Fruit fly (Drosophila melanogaster): ENCODE data around the gene CG34140.
A peak's percentile ranks its signal among the peaks of the same experiment; 100 is the strongest.

CG34140 gene

dm6 chr3L:205723-206284 lies 21.6 kb upstream of the CG34140 start, which contains the start of the genes Gk1 and CG13876 (continued):
- no peak for TF ChIP-seq zen2 (GFP tag; IDR thresholded peaks at IDR 0.05; ENCODE audit: partially characterized antibody)
- TF ChIP-seq nerfin-2 (GFP tag; IDR thresholded peaks at IDR 0.05; ENCODE audit: partially characterized antibody): no peak
- TF ChIP-seq cato (GFP tag; optimal IDR thresholded peaks at IDR 0.05; ENCODE audit: borderline replicate concordance): peak; percentile 78
- peak; percentile 91 for TF ChIP-seq CG15514 (GFP tag; optimal IDR thresholded peaks at IDR 0.05)
- no peak for TF ChIP-seq pb (GFP tag; optimal IDR thresholded peaks at IDR 0.05)
- peak; percentile 51 for TF ChIP-seq gro (GFP tag; optimal IDR thresholded peaks at IDR 0.05)
- TF ChIP-seq tin (GFP tag; optimal IDR thresholded peaks at IDR 0.05): peak; percentile 86
- no peak for TF ChIP-seq yki (optimal IDR thresholded peaks at IDR 0.05)
- TF ChIP-seq ems (GFP tag; optimal IDR thresholded peaks at IDR 0.05): peak; percentile 72
- TF ChIP-seq Ssrp (tag; optimal IDR thresholded peaks at IDR 0.05): peak; percentile 94
- TF ChIP-seq nom (GFP tag; optimal IDR thresholded peaks at IDR 0.05): peak; percentile 96
- TF ChIP-seq klu (GFP tag; IDR thresholded peaks at IDR 0.05): peak; percentile 83; the same call in 1 of the 2 replicates
- TF ChIP-seq CG11560 (tag; IDR thresholded peaks at IDR 0.05): peak; percentile 60; the same call in 1 of the 3 replicates
- TF ChIP-seq CG34376 (GFP tag; optimal IDR thresholded peaks at IDR 0.05): peak; percentile 98
- TF ChIP-seq trem (tag; optimal IDR thresholded peaks at IDR 0.05): peak; percentile 93
- TF ChIP-seq gce (GFP tag; IDR thresholded peaks at IDR 0.05): peak; percentile 90
- TF ChIP-seq lola (GFP tag; optimal IDR thresholded peaks at IDR 0.05): peak in 1 of 3 experiments; percentile 94
- TF ChIP-seq nmo (GFP tag; optimal IDR thresholded peaks at IDR 0.05): peak; percentile 97
- TF ChIP-seq fru (optimal IDR thresholded peaks at IDR 0.05): no peak
- peak; percentile 95 for TF ChIP-seq CG6813 (GFP tag; optimal IDR thresholded peaks at IDR 0.05)
- peak; percentile 96 for TF ChIP-seq salm (tag; optimal IDR thresholded peaks at IDR 0.05)
- peak; percentile 85 for TF ChIP-seq bowl (GFP tag; IDR thresholded peaks at IDR 0.05)
- TF ChIP-seq CG7839 (tag; optimal IDR thresholded peaks at IDR 0.05): peak; percentile 97
- TF ChIP-seq chinmo (GFP tag; IDR thresholded peaks at IDR 0.05; ENCODE audit: partially characterized antibody): no peak
- TF ChIP-seq CG17328 (GFP tag; IDR thresholded peaks at IDR 0.05): peak; percentile 96
- TF ChIP-seq peb (GFP tag; IDR thresholded peaks at IDR 0.05): peak; percentile 78
- TF ChIP-seq wdn (GFP tag; IDR thresholded peaks at IDR 0.05): peak; percentile 94
- peak; percentile 91 for TF ChIP-seq sim (GFP tag; IDR thresholded peaks at IDR 0.05)
- peak; percentile 76 for TF ChIP-seq CG7357 (GFP tag; IDR thresholded peaks at IDR 0.05)
- peak; percentile 27 for TF ChIP-seq CHES-1-like (GFP tag; optimal IDR thresholded peaks at IDR 0.05)
- no peak for TF ChIP-seq Neu2 (GFP tag; optimal IDR thresholded peaks at IDR 0.05; ENCODE audit: borderline replicate concordance)
- peak; percentile 97 for TF ChIP-seq Fer3 (tag; optimal IDR thresholded peaks at IDR 0.05)
- TF ChIP-seq MTF-1 (GFP tag; optimal IDR thresholded peaks at IDR 0.05; ENCODE audit: borderline replicate concordance): no peak
- TF ChIP-seq Kr (GFP tag; optimal IDR thresholded peaks at IDR 0.05): no peak
- no peak for TF ChIP-seq hkb (optimal IDR thresholded peaks at IDR 0.05)
- peak; percentile 96 for TF ChIP-seq hkb (GFP tag; IDR thresholded peaks at IDR 0.05)
- no peak for TF ChIP-seq tio (GFP tag; optimal IDR thresholded peaks at IDR 0.05)
- no peak for TF ChIP-seq Sry-δ (GFP tag; optimal IDR thresholded peaks at IDR 0.05)
- TF ChIP-seq fd102C (GFP tag; optimal IDR thresholded peaks at IDR 0.05): peak; percentile 69
- TF ChIP-seq Oli (tag; optimal IDR thresholded peaks at IDR 0.05): peak; percentile 93
- TF ChIP-seq caup (GFP tag; optimal IDR thresholded peaks at IDR 0.05; ENCODE audit: severe bottlenecking): peak; percentile 95
- TF ChIP-seq Dip3 (GFP tag; optimal IDR thresholded peaks at IDR 0.05): peak; percentile 45
- peak; percentile 52 for TF ChIP-seq pho (GFP tag; optimal IDR thresholded peaks at IDR 0.05)
- peak; percentile 81 for TF ChIP-seq CG10959 (GFP tag; IDR thresholded peaks at IDR 0.05)
- peak; percentile 77 for TF ChIP-seq E2f2 (GFP tag; IDR thresholded peaks at IDR 0.05)
- peak; percentile 6 for TF ChIP-seq CG10565 (GFP tag; optimal IDR thresholded peaks at IDR 0.05)
- TF ChIP-seq eyg (GFP tag; optimal IDR thresholded peaks at IDR 0.05): no peak
- peak; percentile 95 for TF ChIP-seq Awh (GFP tag; IDR thresholded peaks at IDR 0.05)
- TF ChIP-seq CTCF (GFP tag; optimal IDR thresholded peaks at IDR 0.05): peak; percentile 25
- TF ChIP-seq Dfd (GFP tag; optimal IDR thresholded peaks at IDR 0.05): no peak
- peak; percentile 94 for TF ChIP-seq Ada2b (GFP tag; IDR thresholded peaks at IDR 0.05)

Measured in whole organism, embryonic.